Worm (Caenorhabditis elegans): ENCODE results near the gene W06D11.1.
"Not testable (repeated sequence)": the region's sequence is repeated elsewhere in the genome, so short reads cannot be mapped to it uniquely, and the experiment has no call there.

The W06D11.1 gene

DNA sequence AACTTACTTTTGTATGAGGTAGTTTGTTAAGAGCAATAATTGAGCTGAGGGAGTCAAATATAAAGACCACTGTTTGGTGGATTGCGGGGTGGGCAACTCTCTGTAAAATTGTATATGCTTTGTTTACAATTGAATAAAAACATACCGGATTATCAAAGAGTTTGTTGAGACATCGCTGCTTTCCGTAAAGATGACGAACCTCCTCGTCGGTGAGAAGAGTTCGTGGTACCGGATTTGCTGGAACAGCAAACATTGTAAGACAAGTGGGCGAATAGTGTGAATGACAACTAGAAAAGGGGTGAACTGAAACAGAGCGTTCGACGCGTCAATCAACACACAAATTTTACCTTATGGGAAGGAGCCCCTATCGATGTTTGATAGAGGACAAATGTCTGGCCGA, 2.0 kb downstream of the W06D11.1 start, which contains the start of gene W06D11.2:
Gene W06D11.2, minus strand, starts transcription at position 339 of the 400 bp plus-strand sequence.
- TF ChIP-seq ZK546.5 (tag; optimal IDR thresholded peaks at IDR 0.05) (no peak), Y55F3AM.14 (GFP tag; optimal IDR thresholded peaks at IDR 0.05) (no peak), C34F6.9 (tag; optimal IDR thresholded peaks at IDR 0.05) (no peak), ztf-4 (tag; optimal IDR thresholded peaks at IDR 0.05) (no peak)

DNA sequence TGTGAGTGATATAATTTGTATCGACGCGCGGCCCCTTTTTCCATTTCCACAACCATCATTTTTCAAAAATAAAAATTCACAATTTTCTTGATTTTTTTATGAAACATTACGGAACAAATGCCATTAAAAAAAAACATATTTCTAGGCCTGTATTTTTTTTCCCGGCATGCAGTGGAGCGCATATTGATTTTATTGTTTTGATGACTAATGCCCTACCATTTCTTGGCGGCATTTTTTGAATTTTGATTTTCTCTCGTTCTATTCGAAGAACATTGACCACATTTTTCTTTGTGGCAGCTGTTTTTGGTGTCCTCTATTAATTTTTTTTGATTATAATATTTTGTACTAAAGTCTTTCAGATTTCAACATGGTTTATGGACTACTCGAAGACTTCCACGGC, 4.0 kb downstream of the W06D11.1 start, which contains the start of gene W06D11.3:
Gene W06D11.3, plus strand, starts transcription at position 360 of the 400 bp plus-strand sequence.
- TF ChIP-seq peb-1 (tag; optimal IDR thresholded peaks at IDR 0.05) = no peak
- TF ChIP-seq fos-1 (tag; optimal IDR thresholded peaks at IDR 0.05) = no peak
- TF ChIP-seq mbf-1 (tag; optimal IDR thresholded peaks at IDR 0.05) = no peak
- no peak for TF ChIP-seq blmp-1 (tag; optimal IDR thresholded peaks at IDR 0.05; ENCODE audit: insufficient read depth)
- TF ChIP-seq nhr-12 (tag; optimal IDR thresholded peaks at IDR 0.05) = no peak
- TF ChIP-seq zag-1 (tag; optimal IDR thresholded peaks at IDR 0.05) = no peak
- no peak for TF ChIP-seq F13H6.1 (tag; optimal IDR thresholded peaks at IDR 0.05)
- no peak for TF ChIP-seq sma-9 (GFP tag; optimal IDR thresholded peaks at IDR 0.05)
- no peak for TF ChIP-seq sma-9 (tag; optimal IDR thresholded peaks at IDR 0.05)
- TF ChIP-seq nhr-25 (tag; optimal IDR thresholded peaks at IDR 0.05) = no peak
- TF ChIP-seq elt-1 (tag; optimal IDR thresholded peaks at IDR 0.05) = no peak
- no peak for TF ChIP-seq nhr-237 (tag; optimal IDR thresholded peaks at IDR 0.05)
- TF ChIP-seq sma-3 (GFP tag; optimal IDR thresholded peaks at IDR 0.05) = no peak
- no peak for TF ChIP-seq egl-27 (tag; optimal IDR thresholded peaks at IDR 0.05)
- TF ChIP-seq ztf-1 (GFP tag; conservative IDR thresholded peaks at IDR 0.05) = no peak
- TF ChIP-seq skn-1 (tag; optimal IDR thresholded peaks at IDR 0.05) = no peak
- no peak for TF ChIP-seq sem-4 (tag; optimal IDR thresholded peaks at IDR 0.05)
- no peak for TF ChIP-seq nhr-129 (tag; optimal IDR thresholded peaks at IDR 0.05)
- TF ChIP-seq elt-3 (tag; optimal IDR thresholded peaks at IDR 0.05) = no peak
- TF ChIP-seq aly-2 (tag; optimal IDR thresholded peaks at IDR 0.05) = no peak

DNA sequence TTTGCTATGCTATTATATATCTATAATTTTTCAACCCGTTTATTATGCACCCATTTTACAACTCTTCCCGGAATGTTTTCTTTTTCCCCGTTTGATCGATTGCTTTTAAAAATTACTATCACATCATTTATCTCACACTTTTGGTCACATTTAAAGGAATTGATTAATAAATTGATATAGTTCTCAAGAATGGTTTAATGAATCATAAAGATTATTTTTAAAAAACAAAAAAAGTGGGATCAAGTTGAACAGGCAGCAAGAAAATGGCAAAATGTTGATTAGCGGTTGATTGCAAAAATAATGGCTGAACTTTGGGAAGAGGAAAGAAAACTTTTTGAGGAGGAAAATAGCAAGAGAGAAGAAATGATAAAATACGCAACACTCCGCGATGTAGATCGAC, 5.5 kb downstream of the W06D11.1 start, which contains the start of gene W06D11.5:
Gene W06D11.5, plus strand, starts transcription at position 301 of the 400 bp plus-strand sequence.
- TF ChIP-seq lsy-2 (tag; optimal IDR thresholded peaks at IDR 0.05) (no peak), ceh-16 (tag; optimal IDR thresholded peaks at IDR 0.05) (no peak), Y55F3AM.14 (GFP tag; optimal IDR thresholded peaks at IDR 0.05) (no peak), ztf-4 (tag; optimal IDR thresholded peaks at IDR 0.05) (no peak), ztf-1 (GFP tag; conservative IDR thresholded peaks at IDR 0.05) (no peak), mab-5 (tag; optimal IDR thresholded peaks at IDR 0.05) (no peak), gmeb-1 (tag; optimal IDR thresholded peaks at IDR 0.05) (no peak), lin-39 (tag; optimal IDR thresholded peaks at IDR 0.05) (no peak), ZK546.5 (tag; optimal IDR thresholded peaks at IDR 0.05) (no peak), sma-3 (GFP tag; optimal IDR thresholded peaks at IDR 0.05) (no peak), ceh-82 (tag; optimal IDR thresholded peaks at IDR 0.05) (no peak), lin-11 (tag; optimal IDR thresholded peaks at IDR 0.05) (no peak), nhr-12 (tag; optimal IDR thresholded peaks at IDR 0.05) (no peak), ztf-11 (tag; optimal IDR thresholded peaks at IDR 0.05) (no peak), skn-1 (tag; optimal IDR thresholded peaks at IDR 0.05) (no peak), unc-55 (GFP tag; optimal IDR thresholded peaks at IDR 0.05) (no peak)

DNA sequence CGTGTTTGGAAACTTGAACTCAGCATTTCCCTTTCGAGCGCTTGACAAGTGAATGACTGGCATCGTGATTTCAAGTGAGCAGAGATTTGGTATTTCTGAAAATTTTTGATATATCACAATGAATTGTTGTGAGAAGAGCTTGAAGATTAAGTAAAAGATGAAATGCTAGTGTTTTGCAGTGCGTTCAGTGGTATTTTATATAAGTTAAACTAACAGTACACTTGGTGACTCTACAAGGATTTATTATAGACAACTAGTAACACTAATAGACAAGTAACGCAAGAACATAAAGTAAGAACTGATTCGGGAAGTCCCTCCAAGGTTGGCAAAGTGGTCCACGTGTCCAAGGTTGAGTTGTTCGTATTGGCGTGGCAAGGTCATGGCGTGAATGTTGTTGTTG, 8.4 kb downstream of the W06D11.1 start, which contains the start of gene dot-1.3:
Gene dot-1.3, minus strand, starts transcription at position 101 of the 400 bp plus-strand sequence.
- TF ChIP-seq nhr-23, ZK546.5, aly-2 (tag; optimal IDR thresholded peaks at IDR 0.05): not testable (repeated sequence)

DNA sequence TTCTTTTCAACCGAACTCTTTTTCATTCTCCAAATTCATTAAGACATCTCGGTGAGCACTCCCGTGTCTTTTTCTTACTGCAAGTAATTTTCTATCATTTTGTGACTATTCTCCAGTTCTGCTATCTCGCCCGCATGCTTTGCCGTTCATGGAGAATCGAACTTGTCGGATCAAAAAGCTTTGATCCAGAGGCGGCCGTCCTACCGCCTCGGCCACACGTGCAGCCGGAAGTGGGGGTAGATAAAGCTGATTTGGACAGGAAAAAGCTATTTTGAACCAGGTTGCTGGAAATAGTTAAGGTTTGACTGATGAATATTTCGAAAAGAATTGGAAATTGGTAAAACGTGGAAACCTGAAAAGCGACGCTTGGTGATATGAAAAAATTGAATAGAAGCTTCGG, 9.9 kb downstream of the W06D11.1 start:
- TF ChIP-seq ceh-82 (tag; optimal IDR thresholded peaks at IDR 0.05) = no peak
- no peak for TF ChIP-seq ZK546.5 (tag; optimal IDR thresholded peaks at IDR 0.05)
- TF ChIP-seq nhr-77 (tag; optimal IDR thresholded peaks at IDR 0.05) = no peak
- no peak for TF ChIP-seq lin-11 (tag; optimal IDR thresholded peaks at IDR 0.05)
- TF ChIP-seq F13H6.1 (tag; optimal IDR thresholded peaks at IDR 0.05) = no peak
- TF ChIP-seq unc-55 (GFP tag; optimal IDR thresholded peaks at IDR 0.05) = no peak
- no peak for TF ChIP-seq fos-1 (tag; optimal IDR thresholded peaks at IDR 0.05)
- no peak for TF ChIP-seq mdl-1 (tag; optimal IDR thresholded peaks at IDR 0.05)
- TF ChIP-seq nhr-129 (tag; optimal IDR thresholded peaks at IDR 0.05) = no peak
- TF ChIP-seq mab-5 (tag; optimal IDR thresholded peaks at IDR 0.05) = no peak
- TF ChIP-seq sma-9 (GFP tag; optimal IDR thresholded peaks at IDR 0.05) = no peak
- no peak for TF ChIP-seq sma-9 (tag; optimal IDR thresholded peaks at IDR 0.05)
- no peak for TF ChIP-seq nhr-237 (tag; optimal IDR thresholded peaks at IDR 0.05)
- no peak for TF ChIP-seq nhr-10 (tag; optimal IDR thresholded peaks at IDR 0.05)
- TF ChIP-seq nhr-12 (tag; optimal IDR thresholded peaks at IDR 0.05) = no peak

Data from whole organism, L2 larva.